Fruit fly (Drosophila melanogaster): Measurements from ENCODE around the gene RpL34a.

Gene RpL34a

DNA sequence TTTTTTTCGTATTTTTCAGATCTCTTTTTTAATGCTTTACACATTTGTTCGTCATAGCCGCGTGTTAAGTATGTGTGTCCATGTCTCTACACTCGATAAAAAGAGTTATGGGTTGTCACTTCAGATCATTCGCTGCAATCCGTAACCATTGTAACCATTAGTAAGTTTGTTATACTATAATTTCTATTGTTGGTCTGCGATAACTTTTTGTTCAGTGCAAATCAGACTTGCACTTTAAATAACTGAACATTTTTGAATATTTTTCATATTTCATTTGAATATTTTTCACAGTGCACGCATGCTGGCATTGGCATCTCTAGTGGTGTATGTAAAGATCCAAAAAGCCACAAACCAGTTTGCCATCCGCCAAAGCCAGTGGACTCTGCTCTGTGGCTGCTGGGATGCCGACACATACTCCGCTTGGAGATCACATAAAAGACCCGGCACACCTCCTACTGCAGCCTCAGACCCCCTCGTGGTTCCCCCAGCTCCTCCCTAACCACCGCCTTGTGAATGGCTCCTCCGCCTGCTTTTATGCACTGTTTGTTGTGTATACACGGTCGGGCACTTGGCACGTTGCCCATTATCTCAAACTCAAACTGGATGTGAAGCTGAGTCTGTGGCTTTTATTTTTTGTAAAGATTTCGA lies 50.1 kb downstream of the RpL34a start (continued):
- TF ChIP-seq chif (GFP tag; optimal IDR thresholded peaks at IDR 0.05) (peak; percentile 84 to 89), CG4617 (GFP tag; optimal IDR thresholded peaks at IDR 0.05; ENCODE audit: borderline replicate concordance) (peak; percentile 54), CG15073 (GFP tag; optimal IDR thresholded peaks at IDR 0.05) (peak; percentile 63), danr (GFP tag; IDR thresholded peaks at IDR 0.05) (peak; percentile 72), sens-2 (GFP tag; IDR thresholded peaks at IDR 0.05) (peak; percentile 62; the same call in 1 of the 2 replicates), CG16779 (GFP tag; IDR thresholded peaks at IDR 0.05) (peak; percentile 45; the same call in 1 of the 2 replicates), Opbp (GFP tag; IDR thresholded peaks at IDR 0.05; ENCODE audit: partially characterized antibody) (no peak), cato (GFP tag; optimal IDR thresholded peaks at IDR 0.05; ENCODE audit: borderline replicate concordance) (peak; percentile 69), CkIIα-i1 (GFP tag; IDR thresholded peaks at IDR 0.05) (no peak), ash1 (GFP tag; optimal IDR thresholded peaks at IDR 0.05) (no peak), CG11504 (tag; optimal IDR thresholded peaks at IDR 0.05) (peak; percentile 93), unpg (GFP tag; optimal IDR thresholded peaks at IDR 0.05) (peak; percentile 91), CG1024 (GFP tag; IDR thresholded peaks at IDR 0.05) (peak; percentile 73), Hmr (GFP tag; optimal IDR thresholded peaks at IDR 0.05) (peak; percentile 78), CG15514 (GFP tag; optimal IDR thresholded peaks at IDR 0.05) (peak; percentile 46), Gug (GFP tag; IDR thresholded peaks at IDR 0.05) (peak; percentile 81), Lim3 (GFP tag; IDR thresholded peaks at IDR 0.05) (peak; percentile 72), ham (GFP tag; IDR thresholded peaks at IDR 0.05) (no peak), dmrt11E (tag; optimal IDR thresholded peaks at IDR 0.05) (peak; percentile 90), pfk (GFP tag; optimal IDR thresholded peaks at IDR 0.05) (no peak), eve (GFP tag; optimal IDR thresholded peaks at IDR 0.05) (no peak), sima (GFP tag; optimal IDR thresholded peaks at IDR 0.05) (peak; percentile 50), ac (GFP tag; optimal IDR thresholded peaks at IDR 0.05) (no peak), Nf-YB (GFP tag; optimal IDR thresholded peaks at IDR 0.05) (peak; percentile 69), CG12071 (GFP tag; optimal IDR thresholded peaks at IDR 0.05) (peak; percentile 87), Atf3 (GFP tag; optimal IDR thresholded peaks at IDR 0.05) (peak; percentile 84), sd (tag; optimal IDR thresholded peaks at IDR 0.05) (peak; percentile 83), CG7987 (GFP tag; optimal IDR thresholded peaks at IDR 0.05) (peak; percentile 41), gsb-n (tag; optimal IDR thresholded peaks at IDR 0.05) (peak; percentile 83), tio (GFP tag; optimal IDR thresholded peaks at IDR 0.05) (peak; percentile 77), Fer1 (GFP tag; optimal IDR thresholded peaks at IDR 0.05) (peak; percentile 88), Poxn (GFP tag; IDR thresholded peaks at IDR 0.05) (peak; percentile 63), CG30020 (tag; optimal IDR thresholded peaks at IDR 0.05) (peak; percentile 60), Fer3 (tag; optimal IDR thresholded peaks at IDR 0.05) (peak; percentile 85), Hey (tag; optimal IDR thresholded peaks at IDR 0.05) (no peak), fd64A (GFP tag; optimal IDR thresholded peaks at IDR 0.05) (peak; percentile 82), CG1603 (tag; optimal IDR thresholded peaks at IDR 0.05) (peak; percentile 89), pan (optimal IDR thresholded peaks at IDR 0.05) (no peak), pan (GFP tag; optimal IDR thresholded peaks at IDR 0.05 in 1 of 2, IDR thresholded peaks at IDR 0.05 in 1 of 2) (peak in 1 of 2 experiments; percentile 87), Aef1 (GFP tag; IDR thresholded peaks at IDR 0.05) (peak; percentile 81), CG17612 (GFP tag; IDR thresholded peaks at IDR 0.05) (no peak), CG12299 (tag; optimal IDR thresholded peaks at IDR 0.05) (peak; percentile 74), lmd (GFP tag; IDR thresholded peaks at IDR 0.05) (peak; percentile 89), az2 (GFP tag; optimal IDR thresholded peaks at IDR 0.05) (peak; percentile 93), salm (tag; optimal IDR thresholded peaks at IDR 0.05) (peak; percentile 78), CG1792 (GFP tag; optimal IDR thresholded peaks at IDR 0.05) (peak; percentile 70), Rfx (GFP tag; IDR thresholded peaks at IDR 0.05) (peak; percentile 90), Sry-β (GFP tag; optimal IDR thresholded peaks at IDR 0.05) (peak; percentile 81), fd3F (GFP tag; optimal IDR thresholded peaks at IDR 0.05) (peak; percentile 76), CG1529 (GFP tag; optimal IDR thresholded peaks at IDR 0.05) (peak; percentile 80)
